Worm (Caenorhabditis elegans) whole organism, late embryonic: ENCODE measurements around the gene C05C10.8.

Experiments used
- ama-1 ChIP-seq: fragments of 150-350 bp; optimal IDR thresholded peaks from 2 replicates; lab custom pipeline; 2014
- ceh-18 ChIP-seq: sonication (generic microtip); optimal IDR thresholded peaks from 2 replicates; lab custom pipeline; 2016; ENCODE audit warnings: missing genetic modification characterization, missing compliant biosample characterization
- ceh-45 ChIP-seq: fragments of 200-800 bp; sonication (Bioruptor generic); IDR thresholded peaks from 2 replicates; pipeline ENCODE4 v1.3.6; 2022; ENCODE audit warnings: missing genetic modification reagents, missing genetic modification characterization, missing compliant biosample characterization
- elt-2 ChIP-seq: sonication (generic microtip); optimal IDR thresholded peaks from 2 replicates; lab custom pipeline; 2016; ENCODE audit warnings: missing genetic modification reagents, missing genetic modification characterization, missing compliant biosample characterization
- eyg-1 ChIP-seq: sonication (generic microtip); optimal IDR thresholded peaks from 2 replicates; lab custom pipeline; 2016; ENCODE audit warnings: missing genotype, missing genetic modification characterization, missing compliant biosample characterization
- fkh-10 ChIP-seq: fragments of 150-350 bp; optimal IDR thresholded peaks from 2 replicates; lab custom pipeline; 2014; ENCODE audit warnings: missing biosample characterization, missing genetic modification reagents, missing genetic modification characterization
- hlh-15 ChIP-seq: sonication (generic microtip); optimal IDR thresholded peaks from 2 replicates; lab custom pipeline; 2016; ENCODE audit warnings: missing genetic modification characterization, missing compliant biosample characterization
- hlh-30 ChIP-seq: sonication (generic microtip); optimal IDR thresholded peaks from 2 replicates; lab custom pipeline; 2017; ENCODE audit warnings: antibody characterized with exemption, missing genetic modification characterization, missing compliant biosample characterization; ENCODE audit not compliant: insufficient read depth
- nhr-11 ChIP-seq: fragments of 150-350 bp; optimal IDR thresholded peaks from 2 replicates; lab custom pipeline; 2014; ENCODE audit warnings: missing biosample characterization, missing genetic modification characterization
- nhr-232 ChIP-seq: sonication (generic microtip); optimal IDR thresholded peaks from 2 replicates; lab custom pipeline; 2016; ENCODE audit warnings: missing genetic modification characterization, missing compliant biosample characterization
- rnt-1 ChIP-seq: sonication (generic microtip); optimal IDR thresholded peaks from 2 replicates; lab custom pipeline; 2016; ENCODE audit warnings: missing genetic modification characterization, missing compliant biosample characterization
- sox-2 ChIP-seq: fragments of 200-800 bp; sonication (Bioruptor generic); IDR thresholded peaks from 2 replicates; pipeline ENCODE4 v1.3.6; 2022; ENCODE audit warnings: missing genetic modification reagents, missing genetic modification characterization, missing compliant biosample characterization
- tbx-2 ChIP-seq: sonication (generic microtip); optimal IDR thresholded peaks from 2 replicates; lab custom pipeline; 2016; ENCODE audit warnings: missing genetic modification characterization, missing compliant biosample characterization
- unc-55 ChIP-seq: sonication (generic microtip); optimal IDR thresholded peaks from 2 replicates; lab custom pipeline; 2017; ENCODE audit warnings: missing biosample characterization, missing genetic modification reagents, missing genetic modification characterization

- TF ChIP-seq sox-2 (GFP tag; lab: Robert Waterston, UW), result no peak
- TF ChIP-seq hlh-15, result no peak
- TF ChIP-seq eyg-1, result no peak
- TF ChIP-seq fkh-10 (GFP tag; lab: Kevin White, UChicago), result no peak
- TF ChIP-seq rnt-1, result no peak
- TF ChIP-seq hlh-30 (tag; lab: Kevin White, UChicago), result no peak
- TF ChIP-seq nhr-232 (tag; lab: Kevin White, UChicago), result no peak
- TF ChIP-seq nhr-11 (tag; lab: Kevin White, UChicago), result no peak
- no peak for TF ChIP-seq unc-55 (GFP tag; lab: Kevin White, UChicago)
- TF ChIP-seq ceh-18 (tag; lab: Kevin White, UChicago), result no peak
- TF ChIP-seq ceh-45 (GFP tag; lab: Robert Waterston, UW), result no peak
- TF ChIP-seq ama-1 (lab: Kevin White, UChicago), result no peak
- no peak for TF ChIP-seq tbx-2 (tag; lab: Kevin White, UChicago)
- TF ChIP-seq elt-2 (tag; lab: Kevin White, UChicago), result no peak
Observed at ce11 chrII:9914999-9915398, 2.8 kb downstream of the C05C10.8 start, which contains the start of gene F26C11.3.
